Fruit fly (Drosophila melanogaster) whole organism, prepupa: ENCODE data around the gene CG43333.
A peak's percentile ranks its signal among the peaks of the same experiment; 100 is the strongest.

Experiments used
- Blimp-1 ChIP-seq: fragments of 200-800 bp; sonication (Bioruptor generic); optimal IDR thresholded peaks from 3 replicates; lab custom pipeline; 2017; ENCODE audit warnings: missing biosample characterization, missing genetic modification characterization, mild to moderate bottlenecking, moderate library complexity, missing genetic modification reagents
- CG10631 ChIP-seq: fragments of 200-800 bp; sonication (Bioruptor generic); optimal IDR thresholded peaks from 2 replicates; lab custom pipeline; 2016; ENCODE audit warnings: missing biosample characterization, missing genetic modification characterization
- CG10669 ChIP-seq: fragments of 200-800 bp; sonication (Bioruptor generic); optimal IDR thresholded peaks from 3 replicates; lab custom pipeline; 2018; ENCODE audit warnings: missing biosample characterization, mild to moderate bottlenecking, missing genetic modification characterization, moderate library complexity
- CG11762 ChIP-seq: fragments of 200-800 bp; sonication (Bioruptor generic); optimal IDR thresholded peaks from 3 replicates; lab custom pipeline; 2016; ENCODE audit warnings: missing biosample characterization, missing genetic modification characterization; ENCODE audit not compliant: insufficient read depth
- CG11902 ChIP-seq: fragments of 200-800 bp; sonication (Bioruptor generic); optimal IDR thresholded peaks from 3 replicates; lab custom pipeline; 2016; ENCODE audit warnings: missing biosample characterization, missing genetic modification characterization
- CG15336 ChIP-seq: fragments of 200-800 bp; sonication (Bioruptor generic); IDR thresholded peaks from 2 replicates; pipeline ENCODE4 v1.3.6; 2022; ENCODE audit warnings: missing biosample characterization, missing genetic modification characterization
- CG1621 ChIP-seq: fragments of 200-800 bp; sonication (Bioruptor generic); optimal IDR thresholded peaks from 3 replicates; lab custom pipeline; 2018; ENCODE audit warnings: missing biosample characterization, mild to moderate bottlenecking, missing genetic modification characterization
- CG16779 ChIP-seq: fragments of 200-800 bp; sonication (Bioruptor generic); optimal IDR thresholded peaks from 3 replicates; lab custom pipeline; 2017; ENCODE audit warnings: missing biosample characterization, mild to moderate bottlenecking, missing genetic modification characterization
- CG3032 ChIP-seq: fragments of 200-800 bp; optimal IDR thresholded peaks from 2 replicates; lab custom pipeline; 2019; ENCODE audit warnings: missing biosample characterization, mild to moderate bottlenecking, missing genetic modification characterization, moderate library complexity
- CG31627 ChIP-seq: fragments of 200-800 bp; sonication (Bioruptor generic); optimal IDR thresholded peaks from 3 replicates; lab custom pipeline; 2016; ENCODE audit warnings: missing biosample characterization, missing genetic modification characterization
- CG32006 ChIP-seq: fragments of 200-800 bp; sonication (Bioruptor generic); optimal IDR thresholded peaks from 3 replicates; lab custom pipeline; 2017; ENCODE audit warnings: missing biosample characterization, mild to moderate bottlenecking, missing genetic modification characterization
- CG3919 ChIP-seq: fragments of 200-800 bp; sonication (Bioruptor generic); optimal IDR thresholded peaks from 3 replicates; lab custom pipeline; 2016; ENCODE audit warnings: missing biosample characterization, missing genetic modification characterization
- CG4318 ChIP-seq: fragments of 200-800 bp; sonication (Bioruptor generic); optimal IDR thresholded peaks from 3 replicates; lab custom pipeline; 2017; ENCODE audit warnings: missing biosample characterization, mild to moderate bottlenecking, missing genetic modification characterization
- CG6163 ChIP-seq: fragments of 200-800 bp; sonication (Bioruptor generic); IDR thresholded peaks from 3 replicates; pipeline ENCODE4 v1.3.6; 2022; ENCODE audit warnings: missing biosample characterization, missing genetic modification characterization
- CG6276 ChIP-seq: fragments of 200-800 bp; sonication (Bioruptor generic); optimal IDR thresholded peaks from 2 replicates; lab custom pipeline; 2017; ENCODE audit warnings: missing biosample characterization, mild to moderate bottlenecking, missing genetic modification characterization
- CG6808 ChIP-seq: fragments of 200-800 bp; sonication (Bioruptor generic); optimal IDR thresholded peaks from 3 replicates; lab custom pipeline; 2017; ENCODE audit warnings: missing biosample characterization, missing genetic modification characterization, mild to moderate bottlenecking, moderate library complexity, missing genetic modification reagents
- CG6854 ChIP-seq: fragments of 200-800 bp; sonication (Bioruptor generic); optimal IDR thresholded peaks from 2 replicates; lab custom pipeline; 2017; ENCODE audit warnings: missing biosample characterization, mild to moderate bottlenecking, missing genetic modification characterization
- CG7368 ChIP-seq: fragments of 200-800 bp; sonication (Bioruptor generic); optimal IDR thresholded peaks from 3 replicates; lab custom pipeline; 2016; ENCODE audit warnings: missing biosample characterization, missing genetic modification characterization
- CG8319 ChIP-seq: fragments of 200-800 bp; sonication (Bioruptor generic); optimal IDR thresholded peaks from 3 replicates; lab custom pipeline; 2016; ENCODE audit warnings: missing biosample characterization, missing genetic modification characterization
- CG9139 ChIP-seq: fragments of 200-800 bp; sonication (Bioruptor generic); optimal IDR thresholded peaks from 3 replicates; lab custom pipeline; 2017; ENCODE audit warnings: missing biosample characterization, mild to moderate bottlenecking, missing genetic modification characterization
- Eip75B ChIP-seq: fragments of 200-800 bp; sonication (Bioruptor generic); optimal IDR thresholded peaks from 3 replicates; lab custom pipeline; 2016; ENCODE audit warnings: missing biosample characterization, missing genetic modification characterization
- Eip93F ChIP-seq: fragments of 200-800 bp; sonication (Bioruptor generic); optimal IDR thresholded peaks from 2 replicates; lab custom pipeline; 2016; ENCODE audit warnings: missing biosample characterization, mild to moderate bottlenecking, missing genetic modification characterization
- Ets96B ChIP-seq: fragments of 200-800 bp; optimal IDR thresholded peaks from 2 replicates; lab custom pipeline; 2019; ENCODE audit warnings: missing biosample characterization, mild to moderate bottlenecking, missing genetic modification characterization, moderate library complexity
- Gug ChIP-seq: fragments of 200-800 bp; sonication (Bioruptor generic); IDR thresholded peaks from 2 replicates; pipeline ENCODE4 v1.3.6; 2022; ENCODE audit warnings: missing biosample characterization, missing genetic modification characterization
- Hr38 ChIP-seq: sonication (Bioruptor generic); optimal IDR thresholded peaks from 2 replicates; lab custom pipeline; 2016; ENCODE audit warnings: missing biosample characterization, missing genetic modification characterization
- Hr39 ChIP-seq: fragments of 200-800 bp; sonication (Bioruptor generic); optimal IDR thresholded peaks from 2 replicates; lab custom pipeline; 2016; ENCODE audit warnings: missing biosample characterization, missing genetic modification characterization
- Met ChIP-seq: fragments of 200-800 bp; sonication (Bioruptor generic); optimal IDR thresholded peaks from 3 replicates; lab custom pipeline; 2016; ENCODE audit warnings: missing biosample characterization, missing genetic modification characterization
- OdsH ChIP-seq: fragments of 200-800 bp; sonication (Bioruptor generic); optimal IDR thresholded peaks from 3 replicates; lab custom pipeline; 2016; ENCODE audit warnings: missing biosample characterization, missing genetic modification characterization
- Smox ChIP-seq: fragments of 200-800 bp; sonication (Bioruptor generic); optimal IDR thresholded peaks from 3 replicates; lab custom pipeline; 2016; ENCODE audit warnings: missing biosample characterization, missing genetic modification characterization
- Sox14 ChIP-seq: fragments of 200-800 bp; sonication (Bioruptor generic); optimal IDR thresholded peaks from 3 replicates; lab custom pipeline; 2016; ENCODE audit warnings: missing biosample characterization, missing genetic modification characterization
- Sox15 ChIP-seq: fragments of 200-800 bp; sonication (Bioruptor generic); optimal IDR thresholded peaks from 3 replicates; lab custom pipeline; 2016; ENCODE audit warnings: missing biosample characterization, missing genetic modification characterization
- acj6 ChIP-seq: fragments of 200-800 bp; sonication (Bioruptor generic); optimal IDR thresholded peaks from 3 replicates; lab custom pipeline; 2016; ENCODE audit warnings: missing biosample characterization, missing genetic modification characterization
- cyc ChIP-seq: fragments of 200-800 bp; sonication (Bioruptor generic); optimal IDR thresholded peaks from 3 replicates; lab custom pipeline; 2016; ENCODE audit warnings: missing biosample characterization, missing genetic modification characterization
- dac ChIP-seq: fragments of 200-800 bp; sonication (Bioruptor generic); optimal IDR thresholded peaks from 2 replicates; lab custom pipeline; 2017; ENCODE audit warnings: missing biosample characterization, mild to moderate bottlenecking, missing genetic modification characterization
- dsx ChIP-seq: fragments of 200-800 bp; optimal IDR thresholded peaks from 3 replicates; lab custom pipeline; 2019; ENCODE audit warnings: missing biosample characterization, mild to moderate bottlenecking, missing genetic modification characterization, moderate library complexity; ENCODE audit not compliant: poor library complexity, severe bottlenecking
- eg ChIP-seq: fragments of 200-800 bp; sonication (Bioruptor generic); IDR thresholded peaks from 3 replicates; pipeline ENCODE4 v1.3.6; 2022; ENCODE audit warnings: missing biosample characterization, missing genetic modification characterization
- fd85E ChIP-seq: fragments of 200-800 bp; sonication (Bioruptor generic); optimal IDR thresholded peaks from 3 replicates; lab custom pipeline; 2016; ENCODE audit warnings: missing biosample characterization, missing genetic modification characterization
- fkh ChIP-seq: fragments of 200-800 bp; sonication (Bioruptor generic); optimal IDR thresholded peaks from 3 replicates; lab custom pipeline; 2017; ENCODE audit warnings: missing biosample characterization, mild to moderate bottlenecking, missing genetic modification characterization, moderate library complexity
- net ChIP-seq: fragments of 200-800 bp; sonication (Bioruptor generic); optimal IDR thresholded peaks from 3 replicates; lab custom pipeline; 2016; ENCODE audit warnings: missing biosample characterization, missing genetic modification characterization
- spab ChIP-seq: fragments of 200-800 bp; sonication (Bioruptor generic); optimal IDR thresholded peaks from 2 replicates; lab custom pipeline; 2017; ENCODE audit warnings: missing biosample characterization, mild to moderate bottlenecking, missing genetic modification characterization, missing genetic modification reagents
- svp ChIP-seq: fragments of 200-800 bp; sonication (Bioruptor generic); peaks from one replicate; lab custom pipeline; 2016; ENCODE audit warnings: missing biosample characterization, missing genetic modification characterization
- vri ChIP-seq: fragments of 200-800 bp; sonication (Bioruptor generic); optimal IDR thresholded peaks from 3 replicates; lab custom pipeline; 2016; ENCODE audit warnings: missing biosample characterization, mild to moderate bottlenecking, missing genetic modification characterization

The CG43333 gene

DNA sequence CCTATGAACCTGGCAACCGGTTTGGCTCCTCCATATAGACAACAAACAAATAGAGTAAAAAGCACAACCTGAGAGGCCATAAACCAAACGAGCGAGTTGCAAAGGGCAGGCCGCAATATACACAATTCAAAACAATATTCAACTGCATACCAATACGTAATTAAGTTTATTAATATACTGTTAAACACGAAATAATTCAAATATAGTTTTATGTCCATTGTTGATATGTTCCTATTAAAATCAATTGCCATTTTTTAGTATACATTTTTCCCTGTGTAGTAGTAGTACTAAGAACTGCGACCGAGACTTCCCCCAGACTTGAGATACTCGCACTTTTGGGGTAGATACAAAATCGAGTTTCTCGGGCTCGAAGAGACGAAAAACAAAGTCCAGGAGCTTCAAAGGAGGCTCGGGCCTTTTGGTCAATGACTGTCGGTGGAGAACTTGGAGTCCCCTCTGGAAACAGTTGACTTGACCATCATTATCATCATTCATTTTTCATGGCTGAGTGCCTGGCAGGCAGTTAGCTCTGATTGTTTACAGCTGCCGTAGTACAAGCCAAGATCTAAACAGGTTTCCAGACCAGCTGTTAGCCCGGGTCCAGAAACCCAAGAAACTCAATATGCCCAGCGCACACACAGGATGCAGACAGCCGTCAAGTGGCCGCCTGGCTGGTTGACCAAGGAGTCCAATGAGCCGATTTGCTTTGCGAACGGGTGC is 45.6 kb upstream of the CG43333 start (continued):
- TF ChIP-seq Gug (GFP tag; lab: Robert Waterston, UW) (peak; percentile 72), CG32006 (GFP tag; lab: Kevin White, UChicago) (peak; percentile 77), CG6163 (GFP tag; lab: Robert Waterston, UW) (peak; percentile 88), CG10631 (GFP tag; lab: Kevin White, UChicago) (peak; percentile 95), eg (GFP tag; lab: Robert Waterston, UW) (peak; percentile 82), Eip93F (GFP tag; lab: Kevin White, UChicago) (peak; percentile 63), Ets96B (tag; lab: Kevin White, UChicago) (peak; percentile 97), CG31627 (peak; percentile 73), fkh (GFP tag; lab: Kevin White, UChicago) (no peak), CG15336 (GFP tag; lab: Robert Waterston, UW) (peak; percentile 87), dac (peak; percentile 28), CG6276 (GFP tag; lab: Kevin White, UChicago) (peak; percentile 48), Hr38 (GFP tag; lab: Kevin White, UChicago) (no peak), CG16779 (tag; lab: Kevin White, UChicago) (peak; percentile 64), CG9139 (GFP tag; lab: Kevin White, UChicago) (peak; percentile 88), CG11762 (GFP tag; lab: Kevin White, UChicago) (peak; percentile 84), spab (GFP tag; lab: Kevin White, UChicago) (peak; percentile 93), CG1621 (peak; percentile 91), Sox14 (GFP tag; lab: Kevin White, UChicago) (peak; percentile 90), Smox (GFP tag; lab: Kevin White, UChicago) (peak; percentile 79), CG10669 (GFP tag; lab: Kevin White, UChicago) (peak; percentile 92), OdsH (GFP tag; lab: Kevin White, UChicago) (peak; percentile 80), Hr39 (peak; percentile 58), svp (GFP tag; lab: Kevin White, UChicago) (peak; percentile 88), CG3919 (GFP tag; lab: Kevin White, UChicago) (peak; percentile 92), fd85E (peak; percentile 61), CG3032 (tag; lab: Kevin White, UChicago) (peak; percentile 96), CG6808 (GFP tag; lab: Kevin White, UChicago) (peak; percentile 92), cyc (GFP tag; lab: Kevin White, UChicago) (peak; percentile 83), acj6 (peak; percentile 88), CG8319 (GFP tag; lab: Kevin White, UChicago) (peak; percentile 68), vri (peak; percentile 69), Sox15 (peak; percentile 53), Eip75B (peak; percentile 92), CG4318 (GFP tag; lab: Kevin White, UChicago) (peak; percentile 14), net (GFP tag; lab: Kevin White, UChicago) (peak; percentile 83), CG6854 (GFP tag; lab: Kevin White, UChicago) (peak; percentile 38), Blimp-1 (peak; percentile 28), CG7368 (GFP tag; lab: Kevin White, UChicago) (peak; percentile 78), dsx (GFP tag; lab: Kevin White, UChicago) (peak; percentile 96)

DNA sequence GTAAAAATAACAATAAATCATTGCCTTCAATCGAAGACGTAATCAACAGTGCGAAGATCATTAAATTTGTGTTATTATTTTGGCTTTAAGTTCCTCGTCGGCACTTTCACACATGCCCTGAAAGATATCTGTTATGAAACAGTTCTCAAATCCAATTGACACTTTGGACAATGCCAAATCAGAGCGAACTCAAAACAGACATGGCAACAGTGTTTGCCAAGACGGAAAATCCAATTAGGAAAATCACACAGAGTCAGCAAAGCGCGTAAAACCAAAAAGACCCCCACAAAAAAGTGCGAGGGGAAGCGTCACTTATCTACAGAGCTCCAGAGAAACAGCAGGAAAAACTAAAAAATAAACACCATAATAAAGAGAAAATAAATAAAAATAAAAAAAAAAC is 42.9 kb upstream of the CG43333 start:
- no peak for TF ChIP-seq CG11902 (GFP tag; lab: Kevin White, UChicago)
- TF ChIP-seq CG16779 (tag; lab: Kevin White, UChicago), result no peak
- no peak for TF ChIP-seq Eip75B
- TF ChIP-seq CG15336 (GFP tag; lab: Robert Waterston, UW), result no peak
- no peak for TF ChIP-seq CG32006 (GFP tag; lab: Kevin White, UChicago)
- no peak for TF ChIP-seq CG1621
- TF ChIP-seq Met (GFP tag; lab: Kevin White, UChicago), result no peak
- no peak for TF ChIP-seq Hr39
